Worm (Caenorhabditis elegans) whole organism, L4 larva: ENCODE data around the gene F01G12.18.
A peak's percentile ranks its signal among the peaks of the same experiment; 100 is the strongest.

Experiments used
- daf-12 ChIP-seq: fragments of 150-350 bp; optimal IDR thresholded peaks from 2 replicates; lab custom pipeline; 2014; ENCODE audit warnings: missing biosample characterization, missing genetic modification reagents, missing genetic modification characterization
- mdl-1 ChIP-seq, 2 experiments: fragments of 150-350 bp in 1 of 2; sonication (generic microtip) in 1 of 2; optimal IDR thresholded peaks; 2 replicates each; lab custom pipeline; 2014 to 2017; ENCODE audit warnings: missing biosample characterization in 2 of 2, missing genetic modification characterization in 2 of 2
- nhr-237 ChIP-seq: sonication (generic microtip); optimal IDR thresholded peaks from 2 replicates; lab custom pipeline; 2017; ENCODE audit warnings: missing biosample characterization, missing genetic modification characterization
- unc-62 ChIP-seq, 3 experiments: fragments of 150-350 bp in 1 of 3; sonication (generic microtip); optimal IDR thresholded peaks in 2 of 3; peaks in 1 of 3; 1 replicate in 1 of 3; 2 replicates in 2 of 3; lab custom pipeline; 2014 to 2017; ENCODE audit warnings: missing biosample characterization in 3 of 3, missing genetic modification characterization in 3 of 3, missing genetic modification reagents in 3 of 3, missing genotype in 1 of 3

ce11 chrX:16409220-16409619, 10.9 kb upstream of the F01G12.18 start:
- TF ChIP-seq daf-12 (tag; lab: Kevin White, UChicago), result no peak
- TF ChIP-seq nhr-237 (tag; lab: Kevin White, UChicago), result no peak
- no peak for TF ChIP-seq mdl-1 (tag; optimal IDR thresholded peaks at IDR 0.05; lab: Kevin White, UChicago)
- TF ChIP-seq unc-62 (GFP tag; optimal IDR thresholded peaks at IDR 0.05 in 1 of 2; lab: Kevin White, UChicago), result peak in 1 of 2 experiments; percentile 52
- no peak for TF ChIP-seq unc-62 (tag; optimal IDR thresholded peaks at IDR 0.05; lab: Kevin White, UChicago)
